Worm (Caenorhabditis elegans): Measurements from ENCODE around the gene F59A6.12.

DNA sequence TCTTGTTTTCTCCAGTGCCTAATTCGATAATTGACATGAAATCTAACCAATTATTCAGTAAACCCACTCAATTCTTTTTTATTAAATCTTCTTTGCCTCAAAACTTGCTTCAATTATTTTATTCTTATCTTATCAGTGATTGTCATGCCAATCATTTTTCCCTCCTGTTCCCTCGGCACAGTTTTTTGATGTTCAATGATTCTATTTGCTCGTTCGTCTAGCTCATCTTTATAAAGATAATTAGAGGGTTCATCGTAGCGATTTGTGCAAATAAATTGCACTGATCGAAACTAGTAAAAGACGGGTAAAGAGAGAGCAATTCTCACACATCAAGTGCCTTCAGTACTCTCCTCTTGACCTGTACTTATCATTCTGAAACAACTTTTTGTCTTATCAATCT is 44.2 kb downstream of the F59A6.12 start:
- TF ChIP-seq pag-3 (tag; optimal IDR thresholded peaks at IDR 0.05; ENCODE audit: borderline replicate concordance) (no peak), pqm-1 (tag; optimal IDR thresholded peaks at IDR 0.05) (no peak), ceh-45 (GFP tag; IDR thresholded peaks at IDR 0.05) (no peak), pat-9 (tag; optimal IDR thresholded peaks at IDR 0.05) (no peak), ttx-3 (tag; optimal IDR thresholded peaks at IDR 0.05) (no peak), sdc-2 (tag; optimal IDR thresholded peaks at IDR 0.05) (no peak)
